Worm (Caenorhabditis elegans): ENCODE results near the gene Y57A10A.13.
A peak's percentile ranks its signal among the peaks of the same experiment; 100 is the strongest.

Y57A10A.13 gene

ce11 chrII:12214562-12214961, 29.9 kb upstream of the Y57A10A.13 start:
- TF ChIP-seq mml-1 (tag; optimal IDR thresholded peaks at IDR 0.05) (no peak), sea-2 (GFP tag; optimal IDR thresholded peaks at IDR 0.05) (no peak)

ce11 chrII:12211652-12212245, 27.0 kb upstream of the Y57A10A.13 start:
- TF ChIP-seq snpc-4 (tag; optimal IDR thresholded peaks at IDR 0.05) (no peak), zag-1 (tag; optimal IDR thresholded peaks at IDR 0.05) (no peak), eor-1 (tag; optimal IDR thresholded peaks at IDR 0.05) (no peak), hmg-11 (tag; optimal IDR thresholded peaks at IDR 0.05) (no peak), egl-5 (tag; optimal IDR thresholded peaks at IDR 0.05) (no peak), unc-39 (tag; optimal IDR thresholded peaks at IDR 0.05) (no peak), nhr-12 (tag; optimal IDR thresholded peaks at IDR 0.05) (no peak), aly-2 (tag; optimal IDR thresholded peaks at IDR 0.05) (no peak), nhr-67 (tag; optimal IDR thresholded peaks at IDR 0.05) (no peak), jun-1 (tag; optimal IDR thresholded peaks at IDR 0.05) (no peak), mdl-1 (tag; optimal IDR thresholded peaks at IDR 0.05) (no peak), fkh-2 (tag; optimal IDR thresholded peaks at IDR 0.05) (no peak), lin-39 (tag; optimal IDR thresholded peaks at IDR 0.05) (no peak), nhr-25 (tag; optimal IDR thresholded peaks at IDR 0.05) (no peak), nhr-237 (tag; optimal IDR thresholded peaks at IDR 0.05) (no peak), pha-4 (tag; optimal IDR thresholded peaks at IDR 0.05) (no peak), elt-1 (tag; optimal IDR thresholded peaks at IDR 0.05) (no peak)

- peak; percentile 21 for TF ChIP-seq ceh-28 (tag; optimal IDR thresholded peaks at IDR 0.05)
- no peak for TF ChIP-seq fkh-2 (tag; optimal IDR thresholded peaks at IDR 0.05)
- no peak for TF ChIP-seq lsy-12 (tag; optimal IDR thresholded peaks at IDR 0.05)
- no peak for TF ChIP-seq nfya-1 (tag; optimal IDR thresholded peaks at IDR 0.05; ENCODE audit: insufficient read depth)
- no peak for TF ChIP-seq elt-1 (tag; optimal IDR thresholded peaks at IDR 0.05)
- no peak for TF ChIP-seq nhr-237 (tag; optimal IDR thresholded peaks at IDR 0.05)
- no peak for TF ChIP-seq zag-1 (tag; optimal IDR thresholded peaks at IDR 0.05)
- no peak for TF ChIP-seq nhr-28 (tag; optimal IDR thresholded peaks at IDR 0.05)
These were observed 24.0 kb upstream of the Y57A10A.13 start for ce11 chrII:12208741-12209140.

ce11 chrII:12204617-12205016, 19.9 kb upstream of the Y57A10A.13 start:
- TF ChIP-seq tbx-2 (tag; optimal IDR thresholded peaks at IDR 0.05): no peak
- peak; percentile 91 for TF ChIP-seq nfya-1 (tag; optimal IDR thresholded peaks at IDR 0.05; ENCODE audit: insufficient read depth)

ce11 chrII:12202921-12203320, 18.2 kb upstream of the Y57A10A.13 start, which contains the start of gene aqp-12:
TSS of gene aqp-12 (plus strand) at chrII:12203221.
- TF ChIP-seq skn-1 (tag; optimal IDR thresholded peaks at IDR 0.05) (no peak), nhr-23 (tag; optimal IDR thresholded peaks at IDR 0.05) (no peak), nhr-25 (tag; optimal IDR thresholded peaks at IDR 0.05) (no peak), nhr-67 (tag; optimal IDR thresholded peaks at IDR 0.05) (no peak), unc-62 (GFP tag; optimal IDR thresholded peaks at IDR 0.05) (no peak), nhr-12 (tag; optimal IDR thresholded peaks at IDR 0.05) (no peak), hmg-11 (tag; optimal IDR thresholded peaks at IDR 0.05) (no peak), ceh-28 (tag; optimal IDR thresholded peaks at IDR 0.05) (no peak), lsy-12 (tag; optimal IDR thresholded peaks at IDR 0.05) (no peak)

ce11 chrII:12202281-12202680, 17.6 kb upstream of the Y57A10A.13 start, which contains the start of gene trpp-5:
TSS of gene trpp-5 (minus strand) at chrII:12202381.
- no peak for TF ChIP-seq daf-12 (tag; optimal IDR thresholded peaks at IDR 0.05)
- no peak for TF ChIP-seq ZK546.5 (tag; optimal IDR thresholded peaks at IDR 0.05)
- no peak for TF ChIP-seq lin-39 (tag; optimal IDR thresholded peaks at IDR 0.05)
- no peak for TF ChIP-seq ceh-28 (tag; optimal IDR thresholded peaks at IDR 0.05)
- no peak for TF ChIP-seq mml-1 (tag; optimal IDR thresholded peaks at IDR 0.05)
- TF ChIP-seq ceh-9 (tag; optimal IDR thresholded peaks at IDR 0.05): no peak
- no peak for TF ChIP-seq sea-2 (GFP tag; optimal IDR thresholded peaks at IDR 0.05)
- TF ChIP-seq fos-1 (tag; optimal IDR thresholded peaks at IDR 0.05): no peak
- TF ChIP-seq ama-1 (optimal IDR thresholded peaks at IDR 0.05): no peak
- TF ChIP-seq nhr-28 (tag; optimal IDR thresholded peaks at IDR 0.05): no peak
- TF ChIP-seq zag-1 (tag; optimal IDR thresholded peaks at IDR 0.05): no peak
- no peak for TF ChIP-seq nhr-11 (tag; optimal IDR thresholded peaks at IDR 0.05)
- TF ChIP-seq nfya-1 (tag; optimal IDR thresholded peaks at IDR 0.05; ENCODE audit: insufficient read depth): no peak
- no peak for TF ChIP-seq eor-1 (tag; optimal IDR thresholded peaks at IDR 0.05)
- TF ChIP-seq fkh-10 (GFP tag; optimal IDR thresholded peaks at IDR 0.05): no peak
- no peak for TF ChIP-seq egl-27 (tag; optimal IDR thresholded peaks at IDR 0.05)
- TF ChIP-seq elt-3 (tag; optimal IDR thresholded peaks at IDR 0.05): no peak
- TF ChIP-seq pha-4 (tag; optimal IDR thresholded peaks at IDR 0.05): no peak
- no peak for TF ChIP-seq nhr-237 (tag; optimal IDR thresholded peaks at IDR 0.05)
- no peak for TF ChIP-seq unc-62 (GFP tag; optimal IDR thresholded peaks at IDR 0.05)
